Worm (Caenorhabditis elegans) whole organism, young adult: ENCODE results near the gene srab-12.

ENCODE experiments used
- B0019.2 ChIP-seq: fragments of 200-800 bp; sonication (Bioruptor generic); conservative IDR thresholded peaks from 2 replicates; pipeline ENCODE4 v1.3.6; 2022; ENCODE audit warnings: missing genetic modification reagents, missing genetic modification characterization, missing compliant biosample characterization
- C17E4.6 ChIP-seq: fragments of 200-800 bp; sonication (Bioruptor generic); IDR thresholded peaks from 2 replicates; pipeline ENCODE4 v1.3.6; 2022; ENCODE audit warnings: missing genetic modification reagents, missing genetic modification characterization, missing compliant biosample characterization
- F49E8.2 ChIP-seq: sonication (generic microtip); optimal IDR thresholded peaks from 3 replicates; lab custom pipeline; 2017; ENCODE audit warnings: missing genetic modification characterization, mild to moderate bottlenecking, missing compliant biosample characterization, antibody characterized with exemption, moderate library complexity; ENCODE audit not compliant: insufficient read depth
- atf-7 ChIP-seq: sonication (generic microtip); optimal IDR thresholded peaks from 2 replicates; lab custom pipeline; 2017; ENCODE audit warnings: mild to moderate bottlenecking, missing genetic modification characterization, missing compliant biosample characterization
- nhr-179 ChIP-seq: sonication (generic microtip); optimal IDR thresholded peaks from 2 replicates; lab custom pipeline; 2016; ENCODE audit warnings: mild to moderate bottlenecking, missing genetic modification characterization, missing compliant biosample characterization
- nhr-80 ChIP-seq: sonication (generic microtip); optimal IDR thresholded peaks from 2 replicates; lab custom pipeline; 2016; ENCODE audit warnings: missing genetic modification characterization, missing compliant biosample characterization
- pha-4 ChIP-seq: fragments of 150-350 bp; sonication (generic microtip); optimal IDR thresholded peaks from 2 replicates; lab custom pipeline; 2014; ENCODE audit warnings: missing biosample characterization, missing genetic modification reagents, missing genetic modification characterization
- tbp1 ChIP-seq: fragments of 200-800 bp; sonication (Bioruptor generic); optimal IDR thresholded peaks from 2 replicates; lab custom pipeline; 2018; ENCODE audit warnings: mild to moderate bottlenecking, missing genetic modification characterization, missing compliant biosample characterization

The srab-12 gene

ce11 chrV:17739801-17740200, 43.6 kb downstream of the srab-12 start, which contains the start of gene cutl-4 (continued):
- TF ChIP-seq pha-4 (no peak), nhr-179 (tag; lab: Kevin White, UChicago) (no peak)

DNA sequence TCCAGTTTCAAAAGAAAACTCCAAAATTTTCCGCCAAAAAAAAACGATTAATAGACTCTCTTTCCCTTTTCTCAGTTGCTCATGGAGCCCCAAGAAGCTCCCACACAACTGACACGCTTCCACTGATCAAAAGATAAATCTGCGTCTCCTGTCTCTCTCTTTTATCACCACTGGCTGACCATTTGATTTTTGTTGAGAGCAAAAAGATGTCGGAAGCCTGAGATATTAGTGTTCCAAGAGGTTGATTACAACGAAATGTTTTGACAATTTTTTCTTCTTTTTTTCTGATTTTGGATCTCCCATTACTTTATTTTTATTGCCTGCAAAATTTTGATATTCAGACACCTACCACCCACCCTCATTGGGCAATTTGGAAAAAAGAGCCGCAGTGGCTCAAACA, 50.9 kb downstream of the srab-12 start, which contains the start of gene twk-42:
TSS of gene twk-42 (minus strand) at position 101 of the 400 bp plus-strand sequence.
- no peak for TF ChIP-seq B0019.2 (GFP tag; lab: Robert Waterston, UW)
- no peak for TF ChIP-seq atf-7 (tag; lab: Kevin White, UChicago)
- TF ChIP-seq C17E4.6, result no peak
- TF ChIP-seq tbp1 (GFP tag; lab: Kevin White, UChicago), result no peak
- no peak for TF ChIP-seq F49E8.2 (tag; lab: Kevin White, UChicago)
- TF ChIP-seq pha-4, result no peak
- TF ChIP-seq nhr-80 (tag; lab: Kevin White, UChicago), result no peak
